Fruit fly (Drosophila melanogaster): ENCODE measurements around the gene Top2.
A peak's percentile ranks its signal among the peaks of the same experiment; 100 is the strongest.

Gene Top2

DNA sequence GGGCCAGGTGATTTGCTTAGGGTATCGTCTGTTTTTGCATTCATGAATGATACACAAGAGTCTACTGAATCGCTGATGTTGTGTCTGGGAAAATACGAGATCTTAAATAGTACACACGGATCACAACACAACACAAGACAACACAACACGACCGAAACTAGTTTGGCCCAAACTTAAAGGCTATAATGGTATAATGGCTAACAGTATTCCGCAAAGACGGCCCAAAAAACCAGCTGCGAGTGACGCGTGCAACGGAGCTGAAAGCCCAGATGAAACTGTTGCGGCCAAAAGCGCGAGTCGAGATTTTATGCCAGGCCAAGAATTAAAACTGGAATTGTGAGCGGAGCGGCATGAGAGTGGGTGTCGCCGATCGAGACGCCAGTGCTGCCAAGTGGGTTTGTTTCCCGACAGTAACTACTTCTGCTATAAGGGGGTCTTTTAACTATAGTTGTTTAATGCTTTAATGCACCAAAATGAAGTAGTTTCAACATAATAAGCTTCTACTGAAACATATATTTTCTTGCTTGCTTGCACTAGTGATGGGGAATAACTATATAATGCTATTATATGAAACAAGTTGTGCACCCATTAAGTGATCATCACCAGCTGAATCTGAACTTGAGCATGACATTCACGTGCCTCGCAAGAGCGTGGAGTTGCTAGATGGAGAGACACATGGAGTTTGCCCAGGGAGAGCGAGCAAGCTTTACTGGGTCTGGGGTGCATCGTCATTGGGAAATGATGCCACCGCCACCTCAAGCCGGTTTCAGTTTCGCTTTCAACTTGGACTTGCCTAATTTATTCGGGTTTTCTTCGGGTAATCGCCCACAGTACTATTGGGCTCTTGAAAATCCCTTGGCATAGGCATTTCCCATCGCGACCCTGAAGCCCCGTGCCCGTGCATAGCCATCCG, 14.3 kb downstream of the Top2 start:
- TF ChIP-seq fd96Ca (GFP tag; IDR thresholded peaks at IDR 0.05) (peak; percentile 51; the same call in 1 of the 3 replicates), CG32121 (GFP tag; IDR thresholded peaks at IDR 0.05) (no peak), CG13204 (GFP tag; optimal IDR thresholded peaks at IDR 0.05) (no peak), CG34367 (tag; optimal IDR thresholded peaks at IDR 0.05) (no peak), CG14655 (GFP tag; optimal IDR thresholded peaks at IDR 0.05) (peak; percentile 17), Snoo (tag; optimal IDR thresholded peaks at IDR 0.05) (peak; percentile 41), Pif1B (GFP tag; optimal IDR thresholded peaks at IDR 0.05) (no peak), D1 (tag; optimal IDR thresholded peaks at IDR 0.05) (no peak), CG8159 (tag; optimal IDR thresholded peaks at IDR 0.05) (peak; percentile 40), CG17806 (tag; optimal IDR thresholded peaks at IDR 0.05) (no peak), Pif1A (GFP tag; optimal IDR thresholded peaks at IDR 0.05) (peak; percentile 9), CG9948 (tag; optimal IDR thresholded peaks at IDR 0.05) (peak; percentile 22), CG15710 (tag; optimal IDR thresholded peaks at IDR 0.05) (peak; percentile 35), Ets98B (GFP tag; IDR thresholded peaks at IDR 0.05) (no peak), CG8301 (tag; optimal IDR thresholded peaks at IDR 0.05) (peak; percentile 33), gl (tag; optimal IDR thresholded peaks at IDR 0.05) (no peak), EcR (GFP tag; optimal IDR thresholded peaks at IDR 0.05) (peak; percentile 82), CG4496 (GFP tag; IDR thresholded peaks at IDR 0.05) (no peak; the same call in 2 of the 3 replicates)

DNA sequence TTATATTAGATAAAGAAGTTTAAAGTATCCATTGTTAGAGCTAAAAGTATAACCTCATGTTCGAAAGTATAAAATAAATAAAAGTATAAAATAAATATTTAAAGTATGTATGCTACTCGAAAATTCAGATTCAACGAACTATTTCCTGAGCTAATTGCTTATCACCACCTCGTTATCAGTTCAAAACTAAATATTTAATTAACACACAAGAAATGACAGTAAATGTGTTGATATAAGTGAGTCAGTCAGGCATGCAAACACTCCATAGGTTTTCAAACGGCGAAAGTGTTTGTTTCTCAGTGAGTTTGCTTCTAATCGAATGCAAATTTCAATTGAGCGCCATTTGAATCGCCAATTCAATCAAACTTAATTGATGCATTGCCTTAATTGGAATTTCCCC, 19.0 kb downstream of the Top2 start:
- TF ChIP-seq Pif1B (GFP tag; optimal IDR thresholded peaks at IDR 0.05) = peak; percentile 14
- TF ChIP-seq D1 (tag; optimal IDR thresholded peaks at IDR 0.05) = no peak
- 0 out of 3 replicates have a peak, but pooled peaks have one; percentile 16 for TF ChIP-seq CG4496 (GFP tag; IDR thresholded peaks at IDR 0.05)

DNA sequence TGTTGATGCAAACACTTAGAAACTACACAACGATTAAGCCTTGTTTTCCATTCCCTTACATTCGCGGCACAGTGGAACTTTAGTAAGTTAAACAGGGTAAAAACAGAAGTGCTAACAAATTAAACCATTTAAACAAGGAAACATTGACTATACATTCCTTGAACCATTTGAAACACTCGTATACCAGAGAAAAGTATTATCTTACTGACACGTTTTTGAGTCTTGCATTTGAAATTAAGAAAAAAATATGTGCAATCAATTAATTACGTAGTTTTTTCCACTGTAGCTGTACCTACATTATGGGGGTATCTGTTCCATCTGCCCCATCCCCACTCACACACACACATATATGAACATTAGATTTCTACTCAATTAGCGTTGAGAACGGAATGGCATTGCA, 20.0 kb downstream of the Top2 start:
- 0 out of 2 replicates have a peak, but pooled peaks have one; percentile 23 for TF ChIP-seq CG32121 (GFP tag; IDR thresholded peaks at IDR 0.05)
- no peak for TF ChIP-seq CG15710 (tag; optimal IDR thresholded peaks at IDR 0.05)
- TF ChIP-seq Pif1A (GFP tag; optimal IDR thresholded peaks at IDR 0.05) = peak; percentile 19
- no peak for TF ChIP-seq CG12605 (GFP tag; IDR thresholded peaks at IDR 0.05)
- TF ChIP-seq CG14655 (GFP tag; optimal IDR thresholded peaks at IDR 0.05) = no peak
- peak; percentile 20 for TF ChIP-seq CG8301 (tag; optimal IDR thresholded peaks at IDR 0.05)

DNA sequence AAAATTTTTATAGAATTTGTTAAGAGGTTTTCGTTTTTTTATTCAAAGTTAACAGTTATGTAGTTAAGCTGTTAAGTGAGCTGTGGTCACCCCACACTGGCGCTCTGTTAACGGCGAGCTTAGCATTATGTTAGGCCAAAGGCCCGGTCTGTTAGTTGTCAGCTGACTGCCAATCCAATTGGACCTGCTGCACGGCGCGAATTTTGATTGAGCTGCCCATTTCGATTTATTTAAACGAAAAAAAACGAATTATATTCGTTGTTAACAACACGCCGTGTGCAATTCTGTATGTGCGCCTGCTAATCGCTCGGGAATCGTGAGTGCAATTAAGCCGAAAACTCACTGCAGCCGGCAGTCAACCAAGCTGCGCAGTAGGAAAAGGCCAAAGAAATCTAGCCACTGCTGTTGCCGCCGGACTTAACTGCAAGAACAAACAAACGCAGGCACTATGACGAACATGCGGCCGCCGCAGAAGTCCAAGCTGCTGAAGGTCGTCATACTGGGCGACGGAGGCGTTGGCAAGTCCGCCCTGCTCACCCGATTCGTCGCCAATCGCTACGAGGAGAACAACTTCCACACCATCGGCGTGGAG, 20.8 kb downstream of the Top2 start, which contains the start of gene Rab9:
TSS of gene Rab9 (plus strand) at position 151 of the 592 bp plus-strand sequence.
- TF ChIP-seq rn (GFP tag; IDR thresholded peaks at IDR 0.05) = no peak
- TF ChIP-seq CG4496 (GFP tag; IDR thresholded peaks at IDR 0.05) = peak; percentile 6; the same call in 1 of the 3 replicates

DNA sequence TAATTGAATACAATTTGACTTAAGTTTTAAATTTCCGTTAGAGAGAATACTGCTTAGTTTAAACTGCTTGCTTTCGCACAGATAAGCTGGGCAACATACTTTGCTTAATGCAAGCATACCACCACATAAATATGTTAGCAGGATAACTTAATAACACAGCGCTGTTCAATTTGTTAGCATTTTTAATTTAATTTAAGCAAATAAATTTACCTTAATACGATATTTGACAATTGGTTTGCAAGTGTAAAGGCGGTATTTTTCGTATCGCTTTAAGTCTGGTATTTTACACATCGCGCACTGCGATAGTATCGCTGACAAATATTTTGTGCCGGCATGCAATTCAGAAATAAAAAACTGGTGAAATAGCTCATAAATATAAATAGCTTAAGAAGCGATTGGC, 22.9 kb downstream of the Top2 start, which contains the start of gene RtcB:
TSS of gene RtcB (plus strand) at position 301 of the 400 bp plus-strand sequence.
- no peak for TF ChIP-seq Ets98B (GFP tag; IDR thresholded peaks at IDR 0.05)
- no peak for TF ChIP-seq CG32121 (GFP tag; IDR thresholded peaks at IDR 0.05)
- no peak for TF ChIP-seq CG13204 (GFP tag; optimal IDR thresholded peaks at IDR 0.05)
- TF ChIP-seq CG15710 (tag; optimal IDR thresholded peaks at IDR 0.05) = no peak

DNA sequence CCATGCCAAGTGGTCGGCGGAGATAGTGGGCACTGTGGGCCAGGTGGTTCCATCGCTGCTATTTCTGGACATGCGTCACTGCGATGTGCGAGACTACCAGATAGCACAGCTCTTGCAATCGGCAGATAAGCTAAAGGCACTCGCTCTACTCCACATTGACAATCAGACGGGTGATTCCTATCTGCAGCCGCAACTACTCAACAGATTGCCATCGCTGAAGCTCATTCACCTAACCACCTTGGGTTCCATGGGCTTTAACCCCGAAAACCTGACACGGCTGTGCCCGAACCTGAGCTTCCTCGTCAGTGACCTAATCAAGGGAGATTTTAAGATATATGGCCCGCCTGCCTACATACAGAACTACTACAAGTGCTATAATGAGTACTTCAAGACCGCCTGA, 23.6 kb downstream of the Top2 start:
- TF ChIP-seq CG8159 (tag; optimal IDR thresholded peaks at IDR 0.05) = no peak
- TF ChIP-seq Pif1A (GFP tag; optimal IDR thresholded peaks at IDR 0.05) = no peak
- peak; percentile 6; the same call in 1 of the 3 replicates for TF ChIP-seq fd96Ca (GFP tag; IDR thresholded peaks at IDR 0.05)
- no peak for TF ChIP-seq CG13204 (GFP tag; optimal IDR thresholded peaks at IDR 0.05)
- peak; percentile 81 for TF ChIP-seq EcR (GFP tag; optimal IDR thresholded peaks at IDR 0.05)
- no peak for TF ChIP-seq CG15710 (tag; optimal IDR thresholded peaks at IDR 0.05)

DNA sequence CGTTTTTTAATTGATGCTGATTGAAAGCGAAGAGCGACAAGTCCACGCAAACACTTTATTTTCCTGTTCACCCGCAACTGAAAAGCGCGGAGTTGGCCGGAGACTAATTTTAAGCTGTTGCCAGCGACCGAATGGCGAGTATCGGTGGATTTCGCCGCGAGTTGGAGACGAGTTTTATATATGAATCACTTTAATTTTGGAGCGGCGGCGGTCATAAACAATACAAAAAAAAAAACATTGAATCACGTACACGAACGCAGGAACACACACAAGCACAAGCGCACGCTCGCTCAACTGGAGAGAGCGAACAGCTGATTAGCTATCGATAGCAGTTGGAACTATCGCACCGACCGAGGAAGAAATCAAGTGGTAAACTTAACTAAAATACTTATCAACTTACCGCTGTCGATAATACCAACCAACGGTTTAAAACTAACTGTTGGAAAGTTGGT, 26.9 kb downstream of the Top2 start, which contains the start of gene Pax:
TSS of gene Pax (minus strand) at position 267 of the 452 bp plus-strand sequence.
- TF ChIP-seq Pif1A (GFP tag; optimal IDR thresholded peaks at IDR 0.05) (peak; percentile 2), CG4496 (GFP tag; IDR thresholded peaks at IDR 0.05) (peak; percentile 62; the same call in 2 of the 3 replicates), CG9948 (tag; optimal IDR thresholded peaks at IDR 0.05) (no peak), rn (GFP tag; IDR thresholded peaks at IDR 0.05) (no peak), EcR (GFP tag; optimal IDR thresholded peaks at IDR 0.05) (peak; percentile 23), Snoo (tag; optimal IDR thresholded peaks at IDR 0.05) (peak; percentile 26), CG13204 (GFP tag; optimal IDR thresholded peaks at IDR 0.05) (peak; percentile 52), Ets98B (GFP tag; IDR thresholded peaks at IDR 0.05) (peak; percentile 49; the same call in 1 of the 2 replicates), gl (tag; optimal IDR thresholded peaks at IDR 0.05) (peak; percentile 62), Pif1B (GFP tag; optimal IDR thresholded peaks at IDR 0.05) (peak; percentile 2), CG15710 (tag; optimal IDR thresholded peaks at IDR 0.05) (peak; percentile 9), CG17806 (tag; optimal IDR thresholded peaks at IDR 0.05) (no peak), CG12605 (GFP tag; IDR thresholded peaks at IDR 0.05) (peak; percentile 57; the same call in 1 of the 2 replicates), CG14655 (GFP tag; optimal IDR thresholded peaks at IDR 0.05) (no peak)

Data from whole organism, pupa.